Worm (Caenorhabditis elegans) whole organism, midembryonic: Measurements from ENCODE around the gene T04A11.4.

Experiments used
- T22C8.4 ChIP-seq: fragments of 200-800 bp; sonication (Bioruptor generic); IDR thresholded peaks from 2 replicates; pipeline ENCODE4 v1.3.6; 2022; ENCODE audit warnings: missing genetic modification characterization, missing compliant biosample characterization
- cog-1 ChIP-seq: sonication (generic microtip); optimal IDR thresholded peaks from 2 replicates; lab custom pipeline; 2016; ENCODE audit warnings: missing genetic modification characterization, missing compliant biosample characterization
- flt-1 ChIP-seq: fragments of 200-800 bp; sonication (Bioruptor generic); IDR thresholded peaks from 2 replicates; pipeline ENCODE4 v1.3.6; 2022; ENCODE audit warnings: missing genetic modification characterization, missing compliant biosample characterization
- klf-2 ChIP-seq: fragments of 200-800 bp; sonication (Bioruptor generic); conservative IDR thresholded peaks from 2 replicates; pipeline ENCODE4 v1.3.6; 2022; ENCODE audit warnings: missing genetic modification reagents, missing genetic modification characterization, missing compliant biosample characterization
- med-1 ChIP-seq: sonication (generic microtip); optimal IDR thresholded peaks from 2 replicates; lab custom pipeline; 2017; ENCODE audit warnings: missing genetic modification characterization, mild to moderate bottlenecking, missing compliant biosample characterization, antibody characterized with exemption, missing genetic modification reagents; ENCODE audit not compliant: insufficient read depth
- ref-1 ChIP-seq: fragments of 200-800 bp; sonication (Bioruptor generic); conservative IDR thresholded peaks from 2 replicates; pipeline ENCODE4 v1.3.6; 2022; ENCODE audit warnings: missing genetic modification reagents, missing genetic modification characterization, missing compliant biosample characterization
- ztf-23 ChIP-seq: fragments of 200-800 bp; sonication (Bioruptor generic); IDR thresholded peaks from 2 replicates; pipeline ENCODE4 v1.3.6; 2022; ENCODE audit warnings: missing genetic modification reagents, missing genetic modification characterization, missing compliant biosample characterization
- ztf-29 ChIP-seq: fragments of 200-800 bp; sonication (Bioruptor generic); IDR thresholded peaks from 2 replicates; pipeline ENCODE4 v1.3.6; 2022; ENCODE audit warnings: missing genetic modification reagents, missing genetic modification characterization, missing compliant biosample characterization

- no peak for TF ChIP-seq flt-1 (GFP tag; lab: Robert Waterston, UW)
- no peak for TF ChIP-seq cog-1 (tag; lab: Kevin White, UChicago)
- no peak for TF ChIP-seq ref-1 (GFP tag; lab: Robert Waterston, UW)
- no peak for TF ChIP-seq med-1
- no peak for TF ChIP-seq T22C8.4 (GFP tag; lab: Robert Waterston, UW)
- no peak for TF ChIP-seq ztf-23 (GFP tag; lab: Robert Waterston, UW)
- no peak for TF ChIP-seq ztf-29
- TF ChIP-seq klf-2 (GFP tag; lab: Robert Waterston, UW), result no peak
Measured at ce11 chrIV:12467761-12468160, 16.6 kb downstream of the T04A11.4 start.
